Fruit fly (Drosophila melanogaster) whole organism, embryonic: ENCODE results near the gene CG13931.
A peak's percentile ranks its signal among the peaks of the same experiment; 100 is the strongest.

Experiments used
- Adf1 ChIP-seq: fragments of 200-800 bp; sonication (Bioruptor generic); IDR thresholded peaks from 2 replicates; pipeline ENCODE4 v1.3.6; 2022; ENCODE audit warnings: missing biosample characterization, missing genetic modification characterization
- Antp ChIP-seq: fragments of 200-800 bp; sonication (Bioruptor generic); optimal IDR thresholded peaks from 3 replicates; lab custom pipeline; 2016; ENCODE audit warnings: missing biosample characterization, missing genetic modification characterization
- Bgb ChIP-seq: fragments of 200-800 bp; sonication (Bioruptor generic); IDR thresholded peaks from 2 replicates; pipeline ENCODE4 v1.3.6; 2022; ENCODE audit warnings: missing biosample characterization, missing genetic modification characterization; ENCODE audit not compliant: partially characterized antibody
- CG10565 ChIP-seq: fragments of 200-800 bp; sonication (Bioruptor generic); optimal IDR thresholded peaks from 3 replicates; lab custom pipeline; 2016; ENCODE audit warnings: missing biosample characterization, mild to moderate bottlenecking, missing genetic modification characterization
- CG12236 ChIP-seq: fragments of 200-800 bp; sonication (Bioruptor generic); optimal IDR thresholded peaks from 2 replicates; lab custom pipeline; 2016; ENCODE audit warnings: missing biosample characterization, missing genetic modification characterization
- CG12391 ChIP-seq: fragments of 200-800 bp; sonication (Bioruptor generic); optimal IDR thresholded peaks from 3 replicates; lab custom pipeline; 2018; ENCODE audit warnings: missing biosample characterization, mild to moderate bottlenecking, missing genetic modification characterization, moderate library complexity
- CG15269 ChIP-seq: fragments of 200-800 bp; sonication (Bioruptor generic); optimal IDR thresholded peaks from 2 replicates; lab custom pipeline; 2018; ENCODE audit warnings: missing biosample characterization, mild to moderate bottlenecking, missing genetic modification characterization, moderate library complexity
- CG16863 ChIP-seq: fragments of 200-800 bp; sonication (Bioruptor generic); optimal IDR thresholded peaks from 3 replicates; lab custom pipeline; 2016; ENCODE audit warnings: missing biosample characterization, missing genetic modification characterization
- CG17328 ChIP-seq: fragments of 200-800 bp; sonication (Bioruptor generic); IDR thresholded peaks from 2 replicates; pipeline ENCODE4 v1.3.6; 2022; ENCODE audit warnings: missing biosample characterization, missing genetic modification characterization
- CG2712 ChIP-seq: fragments of 200-800 bp; optimal IDR thresholded peaks from 3 replicates; lab custom pipeline; 2019; ENCODE audit warnings: missing biosample characterization, mild to moderate bottlenecking, missing genetic modification characterization, moderate library complexity
- CG31224 ChIP-seq: fragments of 200-800 bp; sonication (Bioruptor generic); IDR thresholded peaks from 2 replicates; pipeline ENCODE4 v1.3.6; 2022; ENCODE audit warnings: missing biosample characterization, missing genetic modification characterization
- CG31388 ChIP-seq: fragments of 200-800 bp; sonication (Bioruptor generic); optimal IDR thresholded peaks from 2 replicates; lab custom pipeline; 2016; ENCODE audit warnings: missing biosample characterization, missing genetic modification characterization
- CG32767 ChIP-seq: fragments of 200-800 bp; sonication (Bioruptor generic); IDR thresholded peaks from 2 replicates; pipeline ENCODE4 v1.3.6; 2022; ENCODE audit warnings: missing biosample characterization, missing genetic modification characterization
- CG3407 ChIP-seq: fragments of 200-800 bp; sonication (Bioruptor generic); optimal IDR thresholded peaks from 2 replicates; lab custom pipeline; 2018; ENCODE audit warnings: missing biosample characterization, mild to moderate bottlenecking, missing genetic modification characterization
- CG43689 ChIP-seq: fragments of 200-800 bp; sonication (Bioruptor generic); IDR thresholded peaks from 2 replicates; pipeline ENCODE4 v1.3.6; 2022; ENCODE audit warnings: missing biosample characterization, missing genetic modification characterization
- CG4617 ChIP-seq: fragments of 200-800 bp; sonication (Bioruptor generic); optimal IDR thresholded peaks from 3 replicates; lab custom pipeline; 2016; ENCODE audit warnings: missing biosample characterization, missing genetic modification characterization, borderline replicate concordance
- CG5180 ChIP-seq: fragments of 200-800 bp; sonication (Bioruptor generic); optimal IDR thresholded peaks from 3 replicates; lab custom pipeline; 2017; ENCODE audit warnings: missing biosample characterization, missing genetic modification characterization, mild to moderate bottlenecking, moderate library complexity, missing genetic modification reagents
- CG6791 ChIP-seq: fragments of 200-800 bp; sonication (Bioruptor generic); IDR thresholded peaks from 3 replicates; pipeline ENCODE4 v1.3.6; 2022; ENCODE audit warnings: missing biosample characterization, missing genetic modification characterization; ENCODE audit not compliant: partially characterized antibody
- CG7987 ChIP-seq: fragments of 200-800 bp; sonication (Bioruptor generic); optimal IDR thresholded peaks from 2 replicates; lab custom pipeline; 2018; ENCODE audit warnings: missing biosample characterization, mild to moderate bottlenecking, missing genetic modification characterization, moderate library complexity
- CG8281 ChIP-seq: fragments of 200-800 bp; sonication (Bioruptor generic); optimal IDR thresholded peaks from 2 replicates; lab custom pipeline; 2018; ENCODE audit warnings: missing biosample characterization, mild to moderate bottlenecking, missing genetic modification characterization, moderate library complexity
- D19B ChIP-seq: fragments of 200-800 bp; sonication (Bioruptor generic); optimal IDR thresholded peaks from 2 replicates; lab custom pipeline; 2017; ENCODE audit warnings: missing biosample characterization, mild to moderate bottlenecking, missing genetic modification characterization
- Deaf1 ChIP-seq: fragments of 200-800 bp; optimal IDR thresholded peaks from 3 replicates; lab custom pipeline; 2019; ENCODE audit warnings: missing biosample characterization, mild to moderate bottlenecking, missing genetic modification characterization, moderate library complexity
- Dp ChIP-seq: fragments of 200-800 bp; sonication (Bioruptor generic); optimal IDR thresholded peaks from 2 replicates; lab custom pipeline; 2018; ENCODE audit warnings: missing biosample characterization, mild to moderate bottlenecking, missing genetic modification characterization, moderate library complexity
- HLH54F ChIP-seq: fragments of 200-800 bp; sonication (Bioruptor generic); optimal IDR thresholded peaks from 3 replicates; lab custom pipeline; 2016; ENCODE audit warnings: missing biosample characterization, missing genetic modification characterization
- HLHmδ ChIP-seq: fragments of 200-800 bp; sonication (Bioruptor generic); optimal IDR thresholded peaks from 2 replicates; lab custom pipeline; 2018; ENCODE audit warnings: missing biosample characterization, mild to moderate bottlenecking, missing genetic modification characterization, moderate library complexity
- MBD-R2 ChIP-seq: fragments of 200-800 bp; sonication (Bioruptor generic); IDR thresholded peaks from 2 replicates; pipeline ENCODE4 v1.3.6; 2022; ENCODE audit warnings: missing biosample characterization, missing genetic modification characterization
- Med ChIP-seq: fragments of 200-800 bp; sonication (Bioruptor generic); peaks from one replicate; lab custom pipeline; 2016; ENCODE audit warnings: missing biosample characterization, missing genetic modification characterization, mild to moderate bottlenecking, inconsistent platforms, moderate library complexity
- Myb ChIP-seq: fragments of 200-800 bp; sonication (Bioruptor generic); optimal IDR thresholded peaks from 2 replicates; lab custom pipeline; 2016; ENCODE audit warnings: missing biosample characterization, missing genetic modification characterization
- Nf-YB ChIP-seq: fragments of 200-800 bp; sonication (Bioruptor generic); optimal IDR thresholded peaks from 3 replicates; lab custom pipeline; 2019; ENCODE audit warnings: missing biosample characterization, mild to moderate bottlenecking, missing genetic modification characterization, moderate library complexity
- Nf-YC ChIP-seq: fragments of 200-800 bp; optimal IDR thresholded peaks from 3 replicates; lab custom pipeline; 2019; ENCODE audit warnings: missing biosample characterization, mild to moderate bottlenecking, missing genetic modification characterization, moderate library complexity
- Poxn ChIP-seq: fragments of 200-800 bp; sonication (Bioruptor generic); IDR thresholded peaks from 2 replicates; pipeline ENCODE4 v1.3.6; 2022; ENCODE audit warnings: missing biosample characterization, missing genetic modification characterization
- Scr ChIP-seq: fragments of 200-800 bp; sonication (Bioruptor generic); IDR thresholded peaks from 2 replicates; pipeline ENCODE4 v1.3.6; 2022; ENCODE audit warnings: missing biosample characterization, missing genetic modification characterization; ENCODE audit not compliant: partially characterized antibody
- Spps ChIP-seq: fragments of 200-800 bp; sonication (Bioruptor generic); optimal IDR thresholded peaks from 2 replicates; lab custom pipeline; 2018; ENCODE audit warnings: missing biosample characterization, mild to moderate bottlenecking, missing genetic modification characterization
- Sry-δ ChIP-seq: fragments of 200-800 bp; sonication (Bioruptor generic); optimal IDR thresholded peaks from 2 replicates; lab custom pipeline; 2016; ENCODE audit warnings: missing biosample characterization, missing genetic modification characterization
- Vsx1 ChIP-seq: fragments of 200-800 bp; sonication (Bioruptor generic); optimal IDR thresholded peaks from 2 replicates; lab custom pipeline; 2017; ENCODE audit warnings: missing biosample characterization, mild to moderate bottlenecking, missing genetic modification characterization, missing genetic modification reagents
- Xbp1 ChIP-seq: fragments of 200-800 bp; sonication (Bioruptor generic); optimal IDR thresholded peaks from 3 replicates; lab custom pipeline; 2016; ENCODE audit warnings: missing biosample characterization, mild to moderate bottlenecking, missing genetic modification characterization
- br ChIP-seq: fragments of >200 bp; optimal IDR thresholded peaks from 2 replicates; lab custom pipeline; 2017
- crp ChIP-seq, 2 experiments: fragments of 200-800 bp; sonication (Bioruptor generic); optimal IDR thresholded peaks; 2 replicates in 1 of 2; 3 replicates in 1 of 2; lab custom pipeline; 2017; ENCODE audit warnings: missing biosample characterization in 2 of 2, missing genetic modification characterization in 2 of 2, mild to moderate bottlenecking in 1 of 2, moderate library complexity in 1 of 2
- ems ChIP-seq: fragments of 200-800 bp; sonication (Bioruptor generic); optimal IDR thresholded peaks from 3 replicates; lab custom pipeline; 2016; ENCODE audit warnings: missing biosample characterization, missing genetic modification characterization
- ewg ChIP-seq: fragments of 200-800 bp; sonication (Bioruptor generic); optimal IDR thresholded peaks from 3 replicates; lab custom pipeline; 2017; ENCODE audit warnings: mild to moderate bottlenecking, missing biosample characterization, missing genetic modification reagents, missing genetic modification characterization
- exex ChIP-seq: fragments of 200-800 bp; sonication (Bioruptor generic); optimal IDR thresholded peaks from 4 replicates; lab custom pipeline; 2018; ENCODE audit warnings: missing biosample characterization, mild to moderate bottlenecking, missing genetic modification characterization, moderate library complexity
- eyg ChIP-seq: fragments of 200-800 bp; sonication (Bioruptor generic); optimal IDR thresholded peaks from 3 replicates; lab custom pipeline; 2016; ENCODE audit warnings: missing biosample characterization, missing genetic modification characterization
- fd96Cb ChIP-seq: fragments of 200-800 bp; sonication (Bioruptor generic); optimal IDR thresholded peaks from 2 replicates; lab custom pipeline; 2018; ENCODE audit warnings: missing biosample characterization, mild to moderate bottlenecking, missing genetic modification characterization, moderate library complexity
- kah ChIP-seq: fragments of 200-800 bp; sonication (Bioruptor generic); optimal IDR thresholded peaks from 2 replicates; lab custom pipeline; 2018; ENCODE audit warnings: missing biosample characterization, mild to moderate bottlenecking, missing genetic modification characterization
- lilli ChIP-seq: fragments of 200-800 bp; sonication (Bioruptor generic); optimal IDR thresholded peaks from 3 replicates; lab custom pipeline; 2016; ENCODE audit warnings: missing biosample characterization, missing genetic modification characterization
- maf-S ChIP-seq: fragments of 200-800 bp; sonication (Bioruptor generic); optimal IDR thresholded peaks from 2 replicates; lab custom pipeline; 2016; ENCODE audit warnings: missing biosample characterization, missing genetic modification characterization
- onecut ChIP-seq: fragments of 200-800 bp; sonication (Bioruptor generic); IDR thresholded peaks from 2 replicates; pipeline ENCODE4 v1.3.6; 2022; ENCODE audit warnings: missing biosample characterization, missing genetic modification characterization
- scrt ChIP-seq: fragments of 200-800 bp; sonication (Bioruptor generic); optimal IDR thresholded peaks from 2 replicates; lab custom pipeline; 2018; ENCODE audit warnings: missing biosample characterization, mild to moderate bottlenecking, missing genetic modification characterization, moderate library complexity

Gene CG13931

DNA sequence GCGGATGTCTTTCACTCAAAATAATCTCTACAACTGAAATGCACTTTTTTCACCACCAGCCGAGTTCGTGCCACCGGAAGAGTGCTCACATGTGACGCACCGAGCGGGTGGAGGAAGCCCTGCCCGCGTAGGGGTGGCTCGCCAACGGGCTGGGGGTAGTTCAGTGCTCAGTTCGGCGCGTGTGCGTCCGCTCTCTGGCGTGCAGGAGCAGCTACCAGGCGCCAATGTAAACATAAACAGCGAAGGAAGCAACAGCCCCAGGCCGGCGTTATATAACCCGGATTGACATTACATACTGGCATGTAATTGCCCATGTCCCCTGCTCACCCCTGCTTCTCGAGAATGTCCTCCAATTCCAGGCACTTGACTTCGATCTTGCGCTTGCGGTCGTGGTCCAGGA lies 38.0 kb downstream of the CG13931 start (continued):
- no peak for TF ChIP-seq eyg

DNA sequence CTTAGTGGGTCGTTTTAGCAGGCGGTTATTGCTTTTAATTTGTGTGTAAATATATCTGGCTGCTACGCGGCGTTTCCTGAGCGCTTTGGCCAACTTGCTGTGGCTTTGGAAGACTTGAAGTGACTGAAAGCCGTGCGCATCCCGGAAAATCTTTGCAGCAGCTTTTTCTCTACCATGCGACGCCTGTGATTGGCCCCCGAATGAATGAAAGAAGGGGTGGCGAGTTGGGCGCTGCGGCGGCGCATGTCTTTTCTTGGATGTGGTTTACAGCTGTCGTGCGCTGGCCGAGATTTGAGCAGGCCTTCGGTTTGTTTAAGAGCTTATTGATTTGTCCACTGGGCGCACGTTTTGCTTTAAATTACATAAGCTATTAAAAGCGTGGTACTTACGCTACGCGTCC lies 38.7 kb downstream of the CG13931 start:
- TF ChIP-seq CG16863 (GFP tag; lab: Kevin White, UChicago) (no peak), CG5180 (no peak), Dp (GFP tag; lab: Kevin White, UChicago) (no peak), br (lab: Kevin White, UChicago) (no peak), CG12236 (GFP tag; lab: Kevin White, UChicago) (no peak), CG6791 (no peak), HLH54F (GFP tag; lab: Kevin White, UChicago) (no peak), exex (tag; lab: Kevin White, UChicago) (no peak), Sry-δ (no peak), CG7987 (GFP tag; lab: Kevin White, UChicago) (no peak), Nf-YB (GFP tag; lab: Kevin White, UChicago) (peak; percentile 81), onecut (peak; percentile 85), CG31388 (GFP tag; lab: Kevin White, UChicago) (no peak), HLHmδ (GFP tag; lab: Kevin White, UChicago) (no peak), ewg (GFP tag; lab: Kevin White, UChicago) (peak; percentile 83), Myb (GFP tag; lab: Kevin White, UChicago) (no peak), CG32767 (GFP tag; lab: Robert Waterston, UW) (peak; percentile 48; the same call in 1 of the 2 replicates), CG12391 (no peak), fd96Cb (tag; lab: Kevin White, UChicago) (no peak), Deaf1 (peak; percentile 68), Antp (GFP tag; lab: Kevin White, UChicago) (no peak), CG2712 (tag; lab: Kevin White, UChicago) (no peak), Med (GFP tag; lab: Kevin White, UChicago) (peak; percentile 59), MBD-R2 (GFP tag; lab: Robert Waterston, UW) (peak; percentile 36), Nf-YC (tag; lab: Kevin White, UChicago) (peak; percentile 89), CG10565 (GFP tag; lab: Kevin White, UChicago) (no peak), Poxn (GFP tag; lab: Robert Waterston, UW) (no peak), Vsx1 (GFP tag; lab: Kevin White, UChicago) (no peak), CG4617 (GFP tag; lab: Kevin White, UChicago) (no peak)

DNA sequence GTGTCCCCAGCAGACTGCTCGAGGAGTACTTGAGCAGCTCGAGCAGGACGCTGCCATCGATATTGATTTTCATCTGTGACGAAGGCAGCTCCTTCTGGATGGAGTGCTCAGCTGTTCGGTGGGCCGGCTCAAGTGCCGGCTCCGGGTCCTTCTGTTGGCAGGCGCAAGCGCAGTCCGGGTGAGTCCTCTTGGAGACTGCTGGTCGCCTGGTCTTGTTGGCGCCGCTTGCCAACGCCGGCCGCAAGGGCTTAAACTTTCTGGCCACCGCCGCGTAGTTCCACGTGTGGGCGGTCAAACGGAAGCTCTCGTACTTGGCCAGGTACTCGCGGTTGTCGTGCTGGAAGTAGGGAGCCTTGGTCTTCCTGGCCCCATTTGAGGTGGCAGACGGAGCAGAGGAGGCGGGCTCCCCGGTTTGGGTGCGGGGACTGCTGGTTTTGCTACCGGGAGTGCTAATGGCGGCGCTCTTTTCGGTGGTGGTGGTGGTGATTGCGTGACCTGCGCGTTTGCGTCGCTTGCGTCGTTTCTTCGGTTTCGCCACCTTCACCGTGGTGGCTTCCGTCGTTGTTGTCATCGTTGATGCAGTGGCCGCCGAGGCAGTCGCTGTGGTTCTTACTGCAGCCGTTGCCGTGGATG lies 40.4 kb downstream of the CG13931 start:
- no peak for TF ChIP-seq CG15269
- TF ChIP-seq Spps (tag; lab: Kevin White, UChicago): no peak
- TF ChIP-seq CG17328 (GFP tag; lab: Robert Waterston, UW): no peak
- no peak for TF ChIP-seq CG8281 (tag; lab: Kevin White, UChicago)
- TF ChIP-seq crp (GFP tag; optimal IDR thresholded peaks at IDR 0.05; lab: Kevin White, UChicago): peak in 1 of 2 experiments; percentile 46
- no peak for TF ChIP-seq Xbp1 (GFP tag; lab: Kevin White, UChicago)
- no peak for TF ChIP-seq ems
- no peak for TF ChIP-seq CG43689 (GFP tag; lab: Robert Waterston, UW)
- peak; percentile 99 for TF ChIP-seq CG31224
- TF ChIP-seq CG3407 (GFP tag; lab: Kevin White, UChicago): no peak
- TF ChIP-seq D19B (GFP tag; lab: Kevin White, UChicago): no peak
- no peak for TF ChIP-seq kah (GFP tag; lab: Kevin White, UChicago)
- no peak for TF ChIP-seq maf-S (GFP tag; lab: Kevin White, UChicago)
- no peak for TF ChIP-seq fd96Cb (tag; lab: Kevin White, UChicago)
- TF ChIP-seq scrt (GFP tag; lab: Kevin White, UChicago): peak; percentile 74
- peak; percentile 19 for TF ChIP-seq Med (GFP tag; lab: Kevin White, UChicago)
- TF ChIP-seq Scr (GFP tag; lab: Robert Waterston, UW): 0 out of 2 replicates have a peak, but pooled peaks have one; percentile 18
- TF ChIP-seq Adf1 (GFP tag; lab: Robert Waterston, UW): peak; percentile 58; the same call in 1 of the 2 replicates
- TF ChIP-seq Bgb (GFP tag; lab: Robert Waterston, UW): 0 out of 2 replicates have a peak, but pooled peaks have one; percentile 24
- no peak for TF ChIP-seq lilli (GFP tag; lab: Kevin White, UChicago)
